Fruit fly (Drosophila melanogaster) whole organism, pupa: ENCODE measurements around the gene CG14352.

Experiments used
- CG10348 ChIP-seq: fragments of 200-800 bp; sonication (Bioruptor generic); IDR thresholded peaks from 2 replicates; pipeline ENCODE4 v1.3.6; 2022; ENCODE audit warnings: missing biosample characterization, missing genetic modification characterization
- CG12605 ChIP-seq: fragments of 200-800 bp; sonication (Bioruptor generic); IDR thresholded peaks from 2 replicates; pipeline ENCODE4 v1.3.6; 2022; ENCODE audit warnings: missing biosample characterization, missing genetic modification characterization
- CG13204 ChIP-seq: fragments of 200-800 bp; sonication (Bioruptor generic); optimal IDR thresholded peaks from 2 replicates; lab custom pipeline; 2018; ENCODE audit warnings: missing biosample characterization, mild to moderate bottlenecking, missing genetic modification characterization, moderate library complexity
- CG14655 ChIP-seq: fragments of 200-800 bp; sonication (Bioruptor generic); optimal IDR thresholded peaks from 3 replicates; lab custom pipeline; 2017; ENCODE audit warnings: mild to moderate bottlenecking, missing biosample characterization, missing genetic modification reagents, missing genetic modification characterization
- CG15710 ChIP-seq: fragments of 200-800 bp; sonication (Bioruptor generic); optimal IDR thresholded peaks from 2 replicates; lab custom pipeline; 2018; ENCODE audit warnings: missing biosample characterization, mild to moderate bottlenecking, missing genetic modification characterization, moderate library complexity
- CG17806 ChIP-seq: fragments of 200-800 bp; sonication (Bioruptor generic); optimal IDR thresholded peaks from 2 replicates; lab custom pipeline; 2018; ENCODE audit warnings: missing biosample characterization, mild to moderate bottlenecking, missing genetic modification characterization, moderate library complexity
- CG32121 ChIP-seq: fragments of 200-800 bp; sonication (Bioruptor generic); IDR thresholded peaks from 2 replicates; pipeline ENCODE4 v1.3.6; 2022; ENCODE audit warnings: missing biosample characterization, missing genetic modification characterization
- CG34367 ChIP-seq: fragments of 200-800 bp; sonication (Bioruptor generic); optimal IDR thresholded peaks from 2 replicates; lab custom pipeline; 2018; ENCODE audit warnings: missing biosample characterization, mild to moderate bottlenecking, missing genetic modification characterization
- CG4496 ChIP-seq: fragments of 200-800 bp; sonication (Bioruptor generic); IDR thresholded peaks from 3 replicates; pipeline ENCODE4 v1.3.6; 2022; ENCODE audit warnings: missing biosample characterization, missing genetic modification characterization
- CG8159 ChIP-seq: fragments of 200-800 bp; sonication (Bioruptor generic); optimal IDR thresholded peaks from 3 replicates; lab custom pipeline; 2018; ENCODE audit warnings: missing biosample characterization, mild to moderate bottlenecking, missing genetic modification characterization, moderate library complexity
- CG8301 ChIP-seq: fragments of 200-800 bp; sonication (Bioruptor generic); optimal IDR thresholded peaks from 2 replicates; lab custom pipeline; 2018; ENCODE audit warnings: missing biosample characterization, mild to moderate bottlenecking, missing genetic modification characterization
- CG9948 ChIP-seq: fragments of 200-800 bp; sonication (Bioruptor generic); optimal IDR thresholded peaks from 2 replicates; lab custom pipeline; 2018; ENCODE audit warnings: missing biosample characterization, mild to moderate bottlenecking, missing genetic modification characterization, moderate library complexity
- D1 ChIP-seq: fragments of 200-800 bp; sonication (Bioruptor generic); optimal IDR thresholded peaks from 2 replicates; lab custom pipeline; 2018; ENCODE audit warnings: missing biosample characterization, mild to moderate bottlenecking, missing genetic modification characterization, moderate library complexity
- EcR ChIP-seq: fragments of 200-800 bp; sonication (Bioruptor generic); optimal IDR thresholded peaks from 3 replicates; lab custom pipeline; 2019; ENCODE audit warnings: missing biosample characterization, missing genetic modification characterization, mild to moderate bottlenecking, moderate library complexity, missing genetic modification reagents
- Ets98B ChIP-seq: fragments of 200-800 bp; sonication (Bioruptor generic); IDR thresholded peaks from 2 replicates; pipeline ENCODE4 v1.3.6; 2022; ENCODE audit warnings: missing biosample characterization, missing genetic modification characterization
- Pif1A ChIP-seq: fragments of 200-800 bp; sonication (Bioruptor generic); optimal IDR thresholded peaks from 3 replicates; lab custom pipeline; 2016; ENCODE audit warnings: missing biosample characterization, missing genetic modification characterization
- Pif1B ChIP-seq: fragments of 200-800 bp; sonication (Bioruptor generic); optimal IDR thresholded peaks from 3 replicates; lab custom pipeline; 2016; ENCODE audit warnings: missing biosample characterization, missing genetic modification characterization
- Snoo ChIP-seq: fragments of 200-800 bp; sonication (Bioruptor generic); optimal IDR thresholded peaks from 3 replicates; lab custom pipeline; 2017; ENCODE audit warnings: missing biosample characterization, mild to moderate bottlenecking, missing genetic modification characterization, inconsistent platforms
- fd96Ca ChIP-seq: fragments of 200-800 bp; sonication (Bioruptor generic); IDR thresholded peaks from 3 replicates; pipeline ENCODE4 v1.3.6; 2022; ENCODE audit warnings: missing biosample characterization, missing genetic modification characterization
- gl ChIP-seq: fragments of 200-800 bp; sonication (Bioruptor generic); optimal IDR thresholded peaks from 2 replicates; lab custom pipeline; 2018; ENCODE audit warnings: missing biosample characterization, mild to moderate bottlenecking, missing genetic modification characterization
- rn ChIP-seq: fragments of 200-800 bp; sonication (Bioruptor generic); IDR thresholded peaks from 2 replicates; pipeline ENCODE4 v1.3.6; 2022; ENCODE audit warnings: missing biosample characterization, missing genetic modification characterization

Gene CG14352

dm6 chr2L:1632730-1633172 lies 21.5 kb downstream of the CG14352 start:
- TF ChIP-seq CG10348 (GFP tag; lab: Robert Waterston, UW) (peak; percentile 77), EcR (GFP tag; lab: Kevin White, UChicago) (no peak), CG12605 (GFP tag; lab: Robert Waterston, UW) (peak; percentile 75; the same call in 1 of the 2 replicates), CG17806 (tag; lab: Kevin White, UChicago) (no peak), fd96Ca (GFP tag; lab: Robert Waterston, UW) (peak; percentile 75), CG32121 (GFP tag; lab: Robert Waterston, UW) (peak; percentile 85; the same call in 1 of the 2 replicates), CG8301 (peak; percentile 31), CG8159 (tag; lab: Kevin White, UChicago) (no peak), CG14655 (peak; percentile 32), gl (tag; lab: Kevin White, UChicago) (no peak), CG15710 (tag; lab: Kevin White, UChicago) (no peak), CG34367 (no peak), Ets98B (GFP tag; lab: Robert Waterston, UW) (peak; percentile 83), CG4496 (GFP tag; lab: Robert Waterston, UW) (peak; percentile 87), rn (GFP tag; lab: Robert Waterston, UW) (0 out of 2 replicates have a peak, but pooled peaks have one; percentile 3), CG9948 (no peak), CG13204 (no peak), D1 (tag; lab: Kevin White, UChicago) (no peak)

- TF ChIP-seq CG34367: no peak
- TF ChIP-seq, all 21 proteins: peak for 0
Observed at dm6 chr2L:1633397-1633796, 22.2 kb downstream of the CG14352 start.

- TF ChIP-seq Snoo: no peak
Observed at dm6 chr2L:1634099-1634856, 23.1 kb downstream of the CG14352 start.

- TF ChIP-seq CG15710 (tag; lab: Kevin White, UChicago) (no peak), CG32121 (GFP tag; lab: Robert Waterston, UW) (no peak), rn (GFP tag; lab: Robert Waterston, UW) (no peak), CG17806 (tag; lab: Kevin White, UChicago) (no peak), EcR (GFP tag; lab: Kevin White, UChicago) (no peak), CG10348 (GFP tag; lab: Robert Waterston, UW) (no peak), Pif1B (GFP tag; lab: Kevin White, UChicago) (no peak), fd96Ca (GFP tag; lab: Robert Waterston, UW) (no peak), CG9948 (no peak), CG14655 (no peak), CG8301 (no peak), Ets98B (GFP tag; lab: Robert Waterston, UW) (no peak)
- TF ChIP-seq, all 21 proteins: peak for 0
Observed at dm6 chr2L:1636520-1636919, 25.3 kb downstream of the CG14352 start.

- TF ChIP-seq Ets98B (GFP tag; lab: Robert Waterston, UW) (no peak), CG14655 (no peak), Snoo (no peak), CG8301 (no peak), CG17806 (tag; lab: Kevin White, UChicago) (no peak), fd96Ca (GFP tag; lab: Robert Waterston, UW) (no peak), Pif1A (GFP tag; lab: Kevin White, UChicago) (no peak), rn (GFP tag; lab: Robert Waterston, UW) (no peak), D1 (tag; lab: Kevin White, UChicago) (no peak), gl (tag; lab: Kevin White, UChicago) (no peak), Pif1B (GFP tag; lab: Kevin White, UChicago) (no peak), CG13204 (no peak), CG4496 (GFP tag; lab: Robert Waterston, UW) (no peak), CG9948 (no peak), CG8159 (tag; lab: Kevin White, UChicago) (no peak), CG15710 (tag; lab: Kevin White, UChicago) (no peak), CG10348 (GFP tag; lab: Robert Waterston, UW) (no peak), CG34367 (no peak), CG12605 (GFP tag; lab: Robert Waterston, UW) (no peak)
Observed at dm6 chr2L:1637265-1637664, 26.1 kb downstream of the CG14352 start.

dm6 chr2L:1637832-1638649 lies 26.8 kb downstream of the CG14352 start:
- TF ChIP-seq CG14655: no peak
- TF ChIP-seq EcR (GFP tag; lab: Kevin White, UChicago): no peak
- no peak for TF ChIP-seq CG8301
- no peak for TF ChIP-seq CG12605 (GFP tag; lab: Robert Waterston, UW)
- TF ChIP-seq Snoo: no peak
- no peak for TF ChIP-seq gl (tag; lab: Kevin White, UChicago)
- TF ChIP-seq CG9948: no peak
- TF ChIP-seq CG8159 (tag; lab: Kevin White, UChicago): no peak
- no peak for TF ChIP-seq D1 (tag; lab: Kevin White, UChicago)
